Worm (Caenorhabditis elegans) whole organism, L1 larva: Measurements from ENCODE around the gene trap-4.

Experiments
- alr-1 ChIP-seq: fragments of 200-800 bp; sonication (Bioruptor generic); optimal IDR thresholded peaks from 2 replicates; lab custom pipeline; 2018; ENCODE audit warnings: borderline replicate concordance, mild to moderate bottlenecking, missing genetic modification characterization, missing compliant biosample characterization
- ceh-63 ChIP-seq: fragments of 200-800 bp; sonication (Bioruptor generic); optimal IDR thresholded peaks from 2 replicates; lab custom pipeline; 2018; ENCODE audit warnings: mild to moderate bottlenecking, missing genetic modification characterization, missing compliant biosample characterization
- fos-1 ChIP-seq: fragments of 150-350 bp; optimal IDR thresholded peaks from 2 replicates; lab custom pipeline; 2014; ENCODE audit warnings: missing biosample characterization, missing genetic modification characterization
- jun-1 ChIP-seq: fragments of 150-350 bp; optimal IDR thresholded peaks from 2 replicates; lab custom pipeline; 2014; ENCODE audit warnings: missing biosample characterization, missing genetic modification reagents, missing genetic modification characterization
- lin-13 ChIP-seq: fragments of 150-350 bp; optimal IDR thresholded peaks from 2 replicates; lab custom pipeline; 2014; ENCODE audit warnings: missing biosample characterization, missing genetic modification reagents, missing genetic modification characterization
- lin-15B ChIP-seq: fragments of 150-350 bp; sonication (generic microtip); optimal IDR thresholded peaks from 3 replicates; lab custom pipeline; 2014; ENCODE audit warnings: missing biosample characterization, missing genetic modification characterization
- lin-35 ChIP-seq, 2 experiments: fragments of 150-350 bp; optimal IDR thresholded peaks; 2 replicates each; lab custom pipeline; 2014; ENCODE audit warnings: missing biosample characterization in 2 of 2, missing genetic modification characterization in 2 of 2, missing genetic modification reagents in 2 of 2
- lin-39 ChIP-seq: fragments of 150-350 bp; optimal IDR thresholded peaks from 2 replicates; lab custom pipeline; 2014; ENCODE audit warnings: missing biosample characterization, missing genetic modification reagents, missing genetic modification characterization
- mab-9 ChIP-seq: fragments of 200-800 bp; sonication (Bioruptor generic); IDR thresholded peaks from 2 replicates; pipeline ENCODE4 v1.3.6; 2022; ENCODE audit warnings: missing genetic modification reagents, missing genetic modification characterization, missing compliant biosample characterization
- nhr-11 ChIP-seq: fragments of 150-350 bp; optimal IDR thresholded peaks from 2 replicates; lab custom pipeline; 2014; ENCODE audit warnings: missing biosample characterization, missing genetic modification characterization
- nhr-237 ChIP-seq: fragments of 150-350 bp; optimal IDR thresholded peaks from 2 replicates; lab custom pipeline; 2014; ENCODE audit warnings: missing biosample characterization, missing genetic modification characterization
- snpc-4 ChIP-seq: fragments of 150-350 bp; optimal IDR thresholded peaks from 2 replicates; lab custom pipeline; 2014; ENCODE audit warnings: missing biosample characterization, missing genetic modification characterization
- tbx-2 ChIP-seq: sonication (generic microtip); optimal IDR thresholded peaks from 2 replicates; lab custom pipeline; 2016; ENCODE audit warnings: missing genetic modification characterization, missing compliant biosample characterization
- xbp-1 ChIP-seq: sonication (generic microtip); optimal IDR thresholded peaks from 2 replicates; lab custom pipeline; 2016; ENCODE audit warnings: missing genetic modification characterization, missing compliant biosample characterization

DNA sequence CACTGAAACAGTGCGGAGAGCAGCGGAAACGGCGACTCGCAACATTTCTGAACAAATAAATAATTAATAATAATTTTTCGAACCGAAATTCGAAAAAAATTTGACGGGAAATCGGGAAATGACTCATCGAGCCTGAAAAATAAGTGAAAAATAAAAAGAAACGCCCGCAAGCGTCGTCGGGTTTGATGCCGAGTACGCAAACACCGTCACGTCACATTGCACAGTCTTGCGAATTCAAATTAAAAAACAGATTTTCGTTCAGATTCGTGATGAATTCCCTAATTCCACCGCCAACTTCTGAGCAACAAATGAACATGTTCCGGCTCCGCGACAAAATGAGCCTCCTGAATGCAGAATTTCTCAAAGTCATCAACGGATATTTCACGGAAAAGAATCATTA lies 4.9 kb upstream of the trap-4 start, which contains the start of the genes ndab-1 and npp-16:
- TF ChIP-seq jun-1 (tag; lab: Kevin White, UChicago): no peak
- peak; percentile 38 to 51 for TF ChIP-seq lin-35 (GFP tag; optimal IDR thresholded peaks at IDR 0.05; lab: Kevin White, UChicago)
- TF ChIP-seq nhr-11: no peak
- peak; percentile 33 for TF ChIP-seq tbx-2 (tag; lab: Kevin White, UChicago)
- TF ChIP-seq alr-1 (tag; lab: Kevin White, UChicago): no peak
- no peak for TF ChIP-seq lin-13 (GFP tag; lab: Kevin White, UChicago)
- no peak for TF ChIP-seq lin-39
- no peak for TF ChIP-seq lin-15B (tag; lab: Kevin White, UChicago)
- TF ChIP-seq snpc-4 (tag; lab: Kevin White, UChicago): peak; percentile 36
- no peak for TF ChIP-seq mab-9 (GFP tag; lab: Robert Waterston, UW)
- TF ChIP-seq nhr-237 (tag; lab: Kevin White, UChicago): no peak
- peak; percentile 28 for TF ChIP-seq xbp-1
- no peak for TF ChIP-seq fos-1 (tag; lab: Kevin White, UChicago)
- no peak for TF ChIP-seq ceh-63 (GFP tag; lab: Kevin White, UChicago)
